Worm (Caenorhabditis elegans) whole organism, mixed stage, embryonic: ENCODE measurements around the gene sru-13.

Source experiments
- M03D4.4 ChIP-seq: sonication (generic microtip); optimal IDR thresholded peaks from 2 replicates; lab custom pipeline; 2017; ENCODE audit warnings: mild to moderate bottlenecking, missing genetic modification characterization, missing compliant biosample characterization
- bed-3 ChIP-seq: fragments of 200-800 bp; sonication (Bioruptor generic); optimal IDR thresholded peaks from 3 replicates; lab custom pipeline; 2018; ENCODE audit warnings: mild to moderate bottlenecking, missing genetic modification characterization, moderate library complexity, missing compliant biosample characterization
- blmp-1 ChIP-seq: fragments of 150-350 bp; optimal IDR thresholded peaks from 2 replicates; lab custom pipeline; 2014; ENCODE audit warnings: missing biosample characterization, missing genetic modification characterization
- ceh-39 ChIP-seq: fragments of 150-350 bp; optimal IDR thresholded peaks from 2 replicates; lab custom pipeline; 2014; ENCODE audit warnings: missing biosample characterization, missing genetic modification characterization
- ceh-43 ChIP-seq: fragments of 200-800 bp; sonication (Bioruptor generic); optimal IDR thresholded peaks from 2 replicates; lab custom pipeline; 2018; ENCODE audit warnings: mild to moderate bottlenecking, missing genetic modification characterization, moderate library complexity, missing compliant biosample characterization
- ceh-83 ChIP-seq: fragments of 200-800 bp; sonication (Bioruptor generic); optimal IDR thresholded peaks from 2 replicates; lab custom pipeline; 2018; ENCODE audit warnings: mild to moderate bottlenecking, missing genetic modification characterization, missing compliant biosample characterization
- ces-1 ChIP-seq: fragments of 150-350 bp; optimal IDR thresholded peaks from 2 replicates; lab custom pipeline; 2014; ENCODE audit warnings: missing biosample characterization, missing genetic modification reagents, missing genetic modification characterization
- cnd-1 ChIP-seq: fragments of 200-800 bp; sonication (Bioruptor generic); optimal IDR thresholded peaks from 2 replicates; lab custom pipeline; 2018; ENCODE audit warnings: mild to moderate bottlenecking, missing genetic modification characterization, missing compliant biosample characterization
- drap-1 ChIP-seq: fragments of 200-800 bp; sonication (Bioruptor generic); optimal IDR thresholded peaks from 3 replicates; lab custom pipeline; 2018; ENCODE audit warnings: mild to moderate bottlenecking, missing genetic modification characterization, missing compliant biosample characterization
- elt-1 ChIP-seq: sonication (generic microtip); optimal IDR thresholded peaks from 2 replicates; lab custom pipeline; 2017; ENCODE audit warnings: missing genetic modification characterization, mild to moderate bottlenecking, missing compliant biosample characterization, antibody characterized with exemption, moderate library complexity, borderline replicate concordance; ENCODE audit not compliant: insufficient read depth
- elt-3 ChIP-seq: fragments of 150-350 bp; optimal IDR thresholded peaks from 2 replicates; lab custom pipeline; 2014; ENCODE audit warnings: missing biosample characterization, missing genetic modification characterization
- ham-2 ChIP-seq: fragments of 200-800 bp; sonication (Bioruptor generic); optimal IDR thresholded peaks from 2 replicates; lab custom pipeline; 2018; ENCODE audit warnings: mild to moderate bottlenecking, missing genetic modification characterization, missing compliant biosample characterization
- hlh-1 ChIP-seq: fragments of 150-350 bp; optimal IDR thresholded peaks from 2 replicates; lab custom pipeline; 2014; ENCODE audit warnings: missing biosample characterization, missing genetic modification reagents, missing genetic modification characterization
- lin-13 ChIP-seq: fragments of 150-350 bp; optimal IDR thresholded peaks from 2 replicates; lab custom pipeline; 2014; ENCODE audit warnings: missing biosample characterization, missing genetic modification characterization
- lin-32 ChIP-seq: fragments of 200-800 bp; sonication (Bioruptor generic); optimal IDR thresholded peaks from 2 replicates; lab custom pipeline; 2018; ENCODE audit warnings: mild to moderate bottlenecking, missing genetic modification characterization, missing compliant biosample characterization
- lsy-2 ChIP-seq: fragments of 150-350 bp; optimal IDR thresholded peaks from 2 replicates; lab custom pipeline; 2014; ENCODE audit warnings: missing biosample characterization, missing genetic modification characterization
- mab-5 ChIP-seq: fragments of 150-350 bp; optimal IDR thresholded peaks from 2 replicates; lab custom pipeline; 2014; ENCODE audit warnings: missing biosample characterization, missing genetic modification characterization
- mep-1 ChIP-seq: fragments of 150-350 bp; optimal IDR thresholded peaks from 2 replicates; lab custom pipeline; 2017; ENCODE audit warnings: missing biosample characterization, missing genetic modification reagents, missing genetic modification characterization, inconsistent platforms
- mls-2 ChIP-seq: sonication (generic microtip); optimal IDR thresholded peaks from 2 replicates; lab custom pipeline; 2016; ENCODE audit warnings: mild to moderate bottlenecking, missing genetic modification characterization, moderate library complexity, missing compliant biosample characterization
- nhr-12 ChIP-seq: fragments of 150-350 bp; optimal IDR thresholded peaks from 2 replicates; lab custom pipeline; 2014; ENCODE audit warnings: missing biosample characterization, missing genetic modification characterization
- nhr-2 ChIP-seq: fragments of 150-350 bp; optimal IDR thresholded peaks from 2 replicates; lab custom pipeline; 2014; ENCODE audit warnings: missing biosample characterization, missing genetic modification characterization
- nhr-237 ChIP-seq: fragments of 150-350 bp; optimal IDR thresholded peaks from 2 replicates; lab custom pipeline; 2014; ENCODE audit warnings: missing biosample characterization, missing genetic modification characterization
- pha-4 ChIP-seq: fragments of 150-350 bp; optimal IDR thresholded peaks from 2 replicates; lab custom pipeline; 2018; ENCODE audit warnings: missing biosample characterization, missing genetic modification reagents, missing genetic modification characterization
- sem-2 ChIP-seq: fragments of 200-800 bp; sonication (Bioruptor generic); optimal IDR thresholded peaks from 2 replicates; lab custom pipeline; 2018; ENCODE audit warnings: mild to moderate bottlenecking, missing genetic modification characterization, missing compliant biosample characterization
- snpc-4 ChIP-seq: fragments of 150-350 bp; optimal IDR thresholded peaks from 2 replicates; lab custom pipeline; 2014; ENCODE audit warnings: missing biosample characterization, missing genetic modification characterization
- sptf-1 ChIP-seq: sonication (generic microtip); optimal IDR thresholded peaks from 2 replicates; lab custom pipeline; 2017; ENCODE audit warnings: mild to moderate bottlenecking, missing genetic modification characterization, moderate library complexity, missing compliant biosample characterization
- unc-120 ChIP-seq: sonication (generic microtip); optimal IDR thresholded peaks from 2 replicates; lab custom pipeline; 2017; ENCODE audit warnings: missing genetic modification characterization, missing compliant biosample characterization; ENCODE audit not compliant: poor library complexity, severe bottlenecking
- unc-39 ChIP-seq: fragments of 150-350 bp; optimal IDR thresholded peaks from 2 replicates; lab custom pipeline; 2014; ENCODE audit warnings: missing biosample characterization, missing genetic modification characterization
- unc-62 ChIP-seq: fragments of 150-350 bp; optimal IDR thresholded peaks from 2 replicates; lab custom pipeline; 2014; ENCODE audit warnings: missing biosample characterization, missing genetic modification reagents, missing genetic modification characterization
- zip-8 ChIP-seq: fragments of 150-350 bp; optimal IDR thresholded peaks from 2 replicates; lab custom pipeline; 2014; ENCODE audit warnings: missing biosample characterization, missing genetic modification characterization
- ztf-11 ChIP-seq: fragments of 150-350 bp; optimal IDR thresholded peaks from 2 replicates; lab custom pipeline; 2014; ENCODE audit warnings: missing biosample characterization, missing genetic modification characterization

Gene sru-13

DNA sequence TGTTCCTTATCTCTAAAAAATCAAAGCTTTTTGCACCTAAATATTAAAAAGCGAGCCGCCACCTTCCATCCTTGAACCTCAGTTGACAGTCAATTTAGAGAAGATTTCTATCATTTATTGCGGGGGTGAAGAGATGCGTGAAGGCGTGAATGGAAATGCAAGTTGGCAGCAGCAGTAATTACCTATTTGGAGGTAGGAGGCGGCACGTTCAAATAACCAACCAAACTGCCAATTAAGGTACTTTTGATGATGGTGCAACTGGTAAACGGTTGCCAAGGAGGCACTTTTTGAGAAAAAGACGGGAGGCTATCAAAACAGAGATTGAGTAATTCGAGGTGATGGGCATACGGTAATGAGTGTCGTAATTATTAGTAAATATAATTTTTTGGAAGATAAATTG lies 13.9 kb upstream of the sru-13 start:
- TF ChIP-seq cnd-1 (tag; lab: Kevin White, UChicago) (peak; percentile 22), nhr-2 (no peak), ceh-43 (GFP tag; lab: Kevin White, UChicago) (peak; percentile 64), sptf-1 (tag; lab: Kevin White, UChicago) (peak; percentile 56)

DNA sequence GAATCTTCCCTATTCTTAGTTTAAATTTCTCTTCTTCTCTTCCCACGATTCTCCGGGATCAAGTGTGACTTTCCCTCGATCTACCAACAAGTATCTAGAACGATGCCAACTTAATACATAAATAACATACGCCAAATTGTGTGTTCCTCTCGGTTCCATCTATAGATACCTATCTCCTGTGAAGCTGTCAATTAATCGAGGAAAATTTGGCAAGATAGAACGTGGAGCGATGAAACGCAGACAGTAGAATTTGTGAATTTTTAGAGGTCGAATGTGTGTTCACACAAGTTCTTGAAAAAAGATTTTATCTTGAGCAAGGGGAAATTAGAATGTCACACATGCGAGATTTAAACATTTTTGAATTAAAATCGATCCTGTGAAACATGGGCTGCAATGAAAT lies 9.0 kb upstream of the sru-13 start:
- TF ChIP-seq lin-32 (GFP tag; lab: Kevin White, UChicago) (no peak), mep-1 (no peak), ceh-39 (tag; lab: Kevin White, UChicago) (no peak), unc-120 (no peak), ztf-11 (tag; lab: Kevin White, UChicago) (no peak), ham-2 (no peak), ceh-43 (GFP tag; lab: Kevin White, UChicago) (no peak), drap-1 (GFP tag; lab: Kevin White, UChicago) (no peak), unc-62 (GFP tag; lab: Kevin White, UChicago) (no peak)

DNA sequence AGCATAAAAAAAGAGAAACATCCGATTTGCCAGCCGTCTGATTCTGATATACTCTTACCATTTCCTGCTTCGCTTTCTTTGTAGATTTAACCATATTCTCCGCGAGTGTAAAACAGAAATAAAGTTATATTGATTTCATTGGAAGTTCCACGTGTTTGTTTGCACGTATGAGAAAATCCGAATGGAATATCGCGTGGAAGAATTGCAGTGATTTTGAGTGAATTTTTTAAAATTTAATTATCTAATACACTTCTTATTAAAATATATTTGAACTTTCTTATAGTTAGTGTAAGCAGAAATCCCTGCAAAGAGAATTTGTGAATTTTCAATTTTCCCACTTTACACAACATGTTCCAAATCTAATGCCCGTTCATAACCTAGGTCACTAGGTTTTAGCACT lies 8.6 kb upstream of the sru-13 start, which contains the start of gene F53B2.5:
TSS of gene F53B2.5 (minus strand) at position 101 of the 400 bp plus-strand sequence.
- no peak for TF ChIP-seq ceh-43 (GFP tag; lab: Kevin White, UChicago)
- no peak for TF ChIP-seq unc-62 (GFP tag; lab: Kevin White, UChicago)
- no peak for TF ChIP-seq M03D4.4 (tag; lab: Kevin White, UChicago)
- TF ChIP-seq drap-1 (GFP tag; lab: Kevin White, UChicago) = no peak
- TF ChIP-seq ztf-11 (tag; lab: Kevin White, UChicago) = no peak
- no peak for TF ChIP-seq mab-5
- no peak for TF ChIP-seq ceh-83 (GFP tag; lab: Kevin White, UChicago)
- TF ChIP-seq ces-1 (GFP tag; lab: Kevin White, UChicago) = no peak
- no peak for TF ChIP-seq blmp-1 (tag; lab: Kevin White, UChicago)
- TF ChIP-seq elt-3 (tag; lab: Kevin White, UChicago) = no peak
- TF ChIP-seq mls-2 (tag; lab: Kevin White, UChicago) = no peak
- TF ChIP-seq lsy-2 = no peak
- no peak for TF ChIP-seq nhr-12 (tag; lab: Kevin White, UChicago)
- no peak for TF ChIP-seq sem-2 (GFP tag; lab: Kevin White, UChicago)
- TF ChIP-seq pha-4 (tag; lab: Kevin White, UChicago) = no peak
- TF ChIP-seq hlh-1 (tag; lab: Kevin White, UChicago) = no peak
- TF ChIP-seq snpc-4 (tag; lab: Kevin White, UChicago) = no peak

DNA sequence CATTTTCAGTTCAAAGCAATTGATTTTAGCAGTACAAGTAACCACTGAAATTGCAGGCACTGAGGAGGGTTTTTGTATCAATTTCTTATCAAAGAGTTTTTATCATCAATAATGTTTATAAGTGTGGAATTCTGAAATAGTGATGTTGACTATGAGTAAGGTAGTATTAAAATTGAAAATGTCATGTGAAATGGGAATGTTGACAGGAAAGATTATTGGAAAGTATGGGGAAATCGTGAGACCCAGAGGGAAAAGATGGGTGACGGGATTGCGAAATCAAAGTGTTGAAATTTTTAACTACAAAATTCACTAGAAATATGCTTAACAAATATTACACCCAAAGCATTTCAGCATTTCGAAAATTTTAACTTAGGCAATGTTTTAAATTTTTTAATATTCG lies 4.8 kb upstream of the sru-13 start, which contains the start of gene F53B2.8:
TSS of gene F53B2.8 (minus strand) at position 180 of the 400 bp plus-strand sequence.
- no peak for TF ChIP-seq blmp-1 (tag; lab: Kevin White, UChicago)
- TF ChIP-seq sptf-1 (tag; lab: Kevin White, UChicago) = no peak
- no peak for TF ChIP-seq ztf-11 (tag; lab: Kevin White, UChicago)
- no peak for TF ChIP-seq ham-2
- TF ChIP-seq bed-3 (GFP tag; lab: Kevin White, UChicago) = no peak
- TF ChIP-seq lin-13 (tag; lab: Kevin White, UChicago) = no peak
- TF ChIP-seq mep-1 = no peak
- TF ChIP-seq pha-4 (tag; lab: Kevin White, UChicago) = no peak
- TF ChIP-seq drap-1 (GFP tag; lab: Kevin White, UChicago) = no peak
- TF ChIP-seq nhr-2 = no peak
- no peak for TF ChIP-seq nhr-237 (tag; lab: Kevin White, UChicago)
- no peak for TF ChIP-seq nhr-12 (tag; lab: Kevin White, UChicago)
- no peak for TF ChIP-seq unc-120
- TF ChIP-seq unc-62 (GFP tag; lab: Kevin White, UChicago) = no peak
- TF ChIP-seq unc-39 (tag; lab: Kevin White, UChicago) = no peak
- TF ChIP-seq, all 35 proteins: peak for 0

DNA sequence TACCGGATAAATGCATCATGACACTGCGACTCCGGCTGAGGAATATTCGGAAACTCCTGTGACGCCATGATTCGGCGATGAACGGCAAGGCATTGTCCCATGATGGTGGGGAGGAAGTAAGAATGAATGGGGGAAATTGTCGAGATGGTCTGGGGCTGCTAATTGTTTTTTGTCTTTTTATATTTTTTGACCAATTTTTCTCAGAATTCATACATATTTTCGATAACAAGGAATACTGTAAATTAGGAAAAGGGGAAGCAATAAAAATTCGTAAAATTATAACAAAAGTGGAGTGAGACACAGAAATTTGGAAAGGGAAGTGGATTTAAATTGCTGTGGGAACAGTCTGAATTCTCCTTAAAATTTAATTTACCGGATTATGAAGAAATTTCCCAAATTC lies 3.0 kb upstream of the sru-13 start, which contains the start of gene eak-4:
TSS of gene eak-4 (minus strand) at position 101 of the 400 bp plus-strand sequence.
- no peak for TF ChIP-seq mep-1
- no peak for TF ChIP-seq pha-4 (tag; lab: Kevin White, UChicago)
- no peak for TF ChIP-seq elt-1 (tag; lab: Kevin White, UChicago)
- TF ChIP-seq unc-39 (tag; lab: Kevin White, UChicago) = no peak
- no peak for TF ChIP-seq snpc-4 (tag; lab: Kevin White, UChicago)
- TF ChIP-seq elt-3 (tag; lab: Kevin White, UChicago) = no peak
- TF ChIP-seq zip-8 (tag; lab: Kevin White, UChicago) = no peak
- no peak for TF ChIP-seq bed-3 (GFP tag; lab: Kevin White, UChicago)
